Fruit fly (Drosophila melanogaster): ENCODE measurements around the gene CG7781.

CG7781 gene

DNA sequence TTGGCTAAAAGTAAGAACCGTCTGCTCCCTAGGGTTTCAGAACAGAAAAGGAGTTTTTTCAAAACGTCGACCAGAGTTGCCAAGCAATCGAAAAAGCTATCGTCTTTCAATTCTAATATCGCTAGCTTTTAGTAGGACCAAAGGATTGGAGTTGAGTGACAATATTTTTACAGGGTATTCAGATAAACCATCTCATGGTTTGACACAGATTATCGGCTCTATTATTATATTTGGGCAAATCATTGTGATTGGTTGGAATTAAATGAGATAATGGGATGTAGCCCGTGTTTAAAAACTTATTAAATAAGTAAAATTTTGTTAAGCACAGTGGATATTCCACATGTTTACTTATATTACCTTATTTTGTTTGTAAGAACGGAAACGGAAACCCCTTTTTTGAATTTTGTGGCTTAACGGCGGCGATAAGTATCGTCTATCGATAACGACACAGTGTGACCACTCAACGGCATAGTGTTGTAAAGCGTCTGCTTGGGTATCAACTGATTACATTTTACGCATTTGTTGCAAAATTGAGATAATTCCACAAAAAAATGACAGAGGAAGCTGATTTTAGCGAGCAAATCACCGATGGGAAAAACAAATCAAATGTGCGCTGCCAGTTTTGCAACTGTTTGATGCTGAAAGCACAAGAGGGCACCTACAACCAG, 5.2 kb downstream of the CG7781 start, which contains the start of the genes mtsh and strat (continued):
- TF ChIP-seq fd59A (GFP tag; optimal IDR thresholded peaks at IDR 0.05) (no peak), eg (GFP tag; IDR thresholded peaks at IDR 0.05) (peak; percentile 53; the same call in 2 of the 3 replicates), CG1621 (tag; optimal IDR thresholded peaks at IDR 0.05) (no peak), OdsH (GFP tag; optimal IDR thresholded peaks at IDR 0.05) (no peak), esn (GFP tag; optimal IDR thresholded peaks at IDR 0.05) (peak; percentile 64), dsx (GFP tag; optimal IDR thresholded peaks at IDR 0.05; ENCODE audit: poor library complexity, severe bottlenecking) (peak; percentile 85)

dm6 chr2L:8311741-8312140, 13.5 kb downstream of the CG7781 start:
- no peak for TF ChIP-seq Sox14 (GFP tag; optimal IDR thresholded peaks at IDR 0.05)
- no peak for TF ChIP-seq Hr38 (GFP tag; optimal IDR thresholded peaks at IDR 0.05)
- TF ChIP-seq CG11902 (GFP tag; optimal IDR thresholded peaks at IDR 0.05), result no peak
- no peak for TF ChIP-seq CG1621 (tag; optimal IDR thresholded peaks at IDR 0.05)

- TF ChIP-seq Lpt (GFP tag; optimal IDR thresholded peaks at IDR 0.05) (peak; percentile 80), Eip78C (GFP tag) (peak; percentile 97), pdm3 (GFP tag; optimal IDR thresholded peaks at IDR 0.05) (no peak), dsx (GFP tag; optimal IDR thresholded peaks at IDR 0.05; ENCODE audit: poor library complexity, severe bottlenecking) (peak; percentile 85), acj6 (GFP tag; optimal IDR thresholded peaks at IDR 0.05) (peak; percentile 91), achi (GFP tag; optimal IDR thresholded peaks at IDR 0.05) (peak; percentile 97), Blimp-1 (GFP tag; optimal IDR thresholded peaks at IDR 0.05) (peak; percentile 55), CG1621 (tag; optimal IDR thresholded peaks at IDR 0.05) (peak; percentile 79), OdsH (GFP tag; optimal IDR thresholded peaks at IDR 0.05) (peak; percentile 90), Gug (GFP tag; IDR thresholded peaks at IDR 0.05) (peak; percentile 88), Hr4 (GFP tag; optimal IDR thresholded peaks at IDR 0.05) (no peak), Hr39 (GFP tag; optimal IDR thresholded peaks at IDR 0.05) (peak; percentile 91), esn (GFP tag; optimal IDR thresholded peaks at IDR 0.05) (peak; percentile 95), CG3919 (GFP tag; optimal IDR thresholded peaks at IDR 0.05) (no peak), lz (GFP tag; optimal IDR thresholded peaks at IDR 0.05) (peak; percentile 92), CG15336 (GFP tag; IDR thresholded peaks at IDR 0.05) (peak; percentile 96), Sox14 (GFP tag; optimal IDR thresholded peaks at IDR 0.05) (peak; percentile 94), salr (GFP tag; optimal IDR thresholded peaks at IDR 0.05) (peak in 1 of 2 experiments; percentile 54), CG16779 (tag; optimal IDR thresholded peaks at IDR 0.05) (no peak), Met (GFP tag; optimal IDR thresholded peaks at IDR 0.05) (no peak), Sox102F (GFP tag; optimal IDR thresholded peaks at IDR 0.05) (no peak), Smox (GFP tag; optimal IDR thresholded peaks at IDR 0.05) (no peak), spab (GFP tag; optimal IDR thresholded peaks at IDR 0.05) (no peak), CG4318 (GFP tag; optimal IDR thresholded peaks at IDR 0.05) (no peak), CG6808 (GFP tag; optimal IDR thresholded peaks at IDR 0.05) (no peak), svp (GFP tag) (no peak), CG6792 (GFP tag; optimal IDR thresholded peaks at IDR 0.05) (peak; percentile 90), fd85E (GFP tag; optimal IDR thresholded peaks at IDR 0.05) (no peak), ss (GFP tag; optimal IDR thresholded peaks at IDR 0.05) (no peak), CG11762 (GFP tag; optimal IDR thresholded peaks at IDR 0.05; ENCODE audit: insufficient read depth) (peak; percentile 82), Ets21C (GFP tag; optimal IDR thresholded peaks at IDR 0.05) (no peak), net (GFP tag; optimal IDR thresholded peaks at IDR 0.05) (no peak), fkh (GFP tag; optimal IDR thresholded peaks at IDR 0.05) (peak; percentile 95), CG6276 (GFP tag; optimal IDR thresholded peaks at IDR 0.05) (no peak), CG3032 (tag; optimal IDR thresholded peaks at IDR 0.05) (peak; percentile 82), Eip93F (GFP tag; optimal IDR thresholded peaks at IDR 0.05) (no peak), Hr38 (GFP tag; optimal IDR thresholded peaks at IDR 0.05) (peak; percentile 37), CG7368 (GFP tag; optimal IDR thresholded peaks at IDR 0.05) (no peak), Eip75B (GFP tag; optimal IDR thresholded peaks at IDR 0.05) (no peak), cyc (GFP tag; optimal IDR thresholded peaks at IDR 0.05) (peak; percentile 84), CG9139 (GFP tag; optimal IDR thresholded peaks at IDR 0.05) (no peak), CG8632 (GFP tag; optimal IDR thresholded peaks at IDR 0.05) (peak; percentile 89), CG6854 (GFP tag; optimal IDR thresholded peaks at IDR 0.05) (peak; percentile 75)
Observed at dm6 chr2L:8311091-8311490, 14.1 kb downstream of the CG7781 start, which contains the start of the genes CG7810 and CG7806. Gene CG7810, minus strand, starts transcription at chr2L:8311195. Gene CG7806, plus strand, starts transcription at chr2L:8311399.

Data from whole organism, prepupa.